Worm (Caenorhabditis elegans): Measurements from ENCODE around the gene F38E1.10.

ce11 chrV:8394357-8394850 lies 19.1 kb upstream of the F38E1.10 start, which contains the start of the genes pho-6 and F52E1.3:
- TF ChIP-seq mls-2 (tag; optimal IDR thresholded peaks at IDR 0.05) (no peak), nhr-76 (tag; optimal IDR thresholded peaks at IDR 0.05) (no peak), ztf-11 (tag; optimal IDR thresholded peaks at IDR 0.05) (no peak), snpc-4 (tag; optimal IDR thresholded peaks at IDR 0.05) (no peak), nhr-237 (tag; optimal IDR thresholded peaks at IDR 0.05) (no peak), nhr-28 (tag; optimal IDR thresholded peaks at IDR 0.05) (no peak)
